Worm (Caenorhabditis elegans): ENCODE measurements around the gene B0361.9.

The B0361.9 gene

DNA sequence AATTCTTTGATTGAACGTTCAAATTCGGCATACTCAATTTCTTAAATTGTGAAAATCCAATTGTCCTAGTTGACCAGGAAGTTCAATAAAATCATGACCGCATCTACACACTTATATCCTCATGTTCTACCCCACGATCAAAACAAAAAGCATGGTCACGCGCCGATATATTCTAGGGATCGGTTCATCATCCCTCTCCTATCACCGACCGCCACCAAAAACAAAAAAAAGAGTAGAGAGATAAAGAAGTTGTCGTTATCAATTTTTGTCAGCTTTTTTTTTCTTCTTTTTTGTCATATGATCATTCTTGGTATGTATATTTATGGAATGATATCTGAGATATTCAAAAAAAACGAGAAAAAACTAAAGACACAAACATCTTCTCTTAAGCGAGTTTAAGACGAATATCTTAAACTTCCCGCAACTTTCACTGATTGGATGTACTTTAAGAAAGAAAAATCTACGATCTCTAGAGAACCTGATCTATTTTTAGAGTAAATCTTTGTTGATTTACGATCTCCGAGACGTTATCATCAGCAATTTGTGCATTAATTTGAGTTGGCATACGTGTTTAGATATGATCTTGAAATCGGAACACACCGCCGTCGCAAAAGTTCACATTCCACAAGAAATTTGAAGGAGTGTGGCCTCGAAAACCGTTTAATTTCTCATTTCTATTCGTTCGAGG, 5.7 kb upstream of the B0361.9 start:
- TF ChIP-seq drap-1 (GFP tag; optimal IDR thresholded peaks at IDR 0.05) (no peak), elt-1 (tag; optimal IDR thresholded peaks at IDR 0.05; ENCODE audit: borderline replicate concordance, insufficient read depth) (peak; percentile 44)

DNA sequence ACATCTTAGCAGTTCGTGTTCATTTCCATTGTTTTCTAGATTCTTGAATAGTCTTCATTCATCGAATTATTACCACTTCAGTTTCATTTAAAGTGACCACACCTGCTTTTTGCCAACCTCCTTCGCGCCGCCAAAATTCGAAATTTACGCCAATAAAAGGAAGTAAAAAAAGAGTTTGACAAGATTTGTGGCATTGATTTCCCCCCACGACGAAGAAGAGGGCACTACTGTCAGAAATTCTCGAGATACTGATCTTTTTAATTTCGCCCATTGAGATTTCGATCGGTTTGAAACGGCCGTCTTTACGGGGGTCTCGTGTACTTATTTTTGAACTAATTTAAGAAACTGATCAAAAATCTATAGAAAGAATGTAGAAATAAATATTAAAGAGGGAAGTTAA, 2.2 kb upstream of the B0361.9 start:
- TF ChIP-seq flh-1 (GFP tag; optimal IDR thresholded peaks at IDR 0.05) (no peak), mep-1 (tag; optimal IDR thresholded peaks at IDR 0.05) (no peak), mab-5 (tag; optimal IDR thresholded peaks at IDR 0.05) (no peak), blmp-1 (tag; optimal IDR thresholded peaks at IDR 0.05) (no peak), bed-3 (GFP tag; optimal IDR thresholded peaks at IDR 0.05) (no peak), sptf-1 (tag; optimal IDR thresholded peaks at IDR 0.05) (no peak), unc-62 (GFP tag; optimal IDR thresholded peaks at IDR 0.05) (no peak), lin-13 (tag; optimal IDR thresholded peaks at IDR 0.05) (no peak), unc-120 (tag; optimal IDR thresholded peaks at IDR 0.05; ENCODE audit: poor library complexity, severe bottlenecking) (no peak), nhr-76 (tag; optimal IDR thresholded peaks at IDR 0.05) (no peak), nhr-2 (tag; optimal IDR thresholded peaks at IDR 0.05) (no peak), nhr-28 (tag; optimal IDR thresholded peaks at IDR 0.05) (no peak), ceh-43 (GFP tag; optimal IDR thresholded peaks at IDR 0.05) (no peak), snpc-4 (tag; optimal IDR thresholded peaks at IDR 0.05) (no peak), ham-2 (GFP tag; optimal IDR thresholded peaks at IDR 0.05) (no peak), hlh-1 (tag; optimal IDR thresholded peaks at IDR 0.05) (no peak), drap-1 (GFP tag; optimal IDR thresholded peaks at IDR 0.05) (no peak)

DNA sequence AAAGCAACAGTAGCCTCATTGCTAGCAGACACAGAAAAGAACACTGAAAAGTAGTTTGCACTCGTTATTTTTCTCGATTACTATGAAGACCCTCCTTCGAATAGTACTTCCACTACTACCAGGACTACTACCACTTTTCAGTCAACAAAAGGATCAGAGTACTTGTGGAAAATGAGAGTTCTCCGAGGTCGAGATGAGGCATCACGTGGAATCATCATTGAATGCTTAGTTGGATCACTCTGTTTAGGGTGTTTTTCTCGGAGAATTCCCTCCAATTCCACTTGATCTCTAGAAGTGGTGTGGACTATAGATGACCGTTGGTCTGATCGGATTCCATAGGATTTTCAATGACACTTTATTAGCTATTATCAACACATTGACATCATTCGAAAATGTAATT, 1.3 kb upstream of the B0361.9 start:
- TF ChIP-seq ces-1 (GFP tag; optimal IDR thresholded peaks at IDR 0.05) (no peak), ztf-11 (tag; optimal IDR thresholded peaks at IDR 0.05) (no peak), mls-2 (tag; optimal IDR thresholded peaks at IDR 0.05) (no peak), nhr-12 (tag; optimal IDR thresholded peaks at IDR 0.05) (no peak), mep-1 (tag; optimal IDR thresholded peaks at IDR 0.05) (no peak), blmp-1 (tag; optimal IDR thresholded peaks at IDR 0.05) (no peak), flh-1 (GFP tag; optimal IDR thresholded peaks at IDR 0.05) (no peak), unc-39 (tag; optimal IDR thresholded peaks at IDR 0.05) (no peak), ceh-39 (tag; optimal IDR thresholded peaks at IDR 0.05) (no peak), unc-62 (GFP tag; optimal IDR thresholded peaks at IDR 0.05) (no peak)

DNA sequence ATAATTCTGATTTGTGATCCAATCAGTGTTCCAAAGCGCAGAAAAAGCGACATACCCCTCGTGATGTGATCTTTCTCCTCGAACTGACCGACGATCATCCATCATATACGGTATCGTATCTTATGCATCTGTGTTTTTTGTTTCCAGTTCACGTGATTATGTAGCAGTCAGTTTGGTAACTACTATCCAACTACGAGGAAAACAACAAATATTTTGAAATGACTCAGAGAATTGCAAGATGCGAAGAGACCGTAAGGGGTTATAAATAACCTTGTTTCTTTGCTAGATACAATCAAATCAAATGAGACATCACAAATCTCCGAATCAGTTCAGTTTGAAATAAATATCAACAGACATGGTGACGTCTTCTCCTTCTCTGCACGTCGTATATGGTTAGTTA, 738 bp upstream of the B0361.9 start:
- TF ChIP-seq elt-1 (tag; optimal IDR thresholded peaks at IDR 0.05; ENCODE audit: borderline replicate concordance, insufficient read depth) (no peak), ham-2 (GFP tag; optimal IDR thresholded peaks at IDR 0.05) (no peak), ces-1 (GFP tag; optimal IDR thresholded peaks at IDR 0.05) (no peak), mls-2 (tag; optimal IDR thresholded peaks at IDR 0.05) (no peak), tbx-8 (GFP tag; optimal IDR thresholded peaks at IDR 0.05) (no peak), cnd-1 (tag; optimal IDR thresholded peaks at IDR 0.05) (no peak), ceh-39 (tag; optimal IDR thresholded peaks at IDR 0.05) (no peak), mab-5 (tag; optimal IDR thresholded peaks at IDR 0.05) (no peak)

DNA sequence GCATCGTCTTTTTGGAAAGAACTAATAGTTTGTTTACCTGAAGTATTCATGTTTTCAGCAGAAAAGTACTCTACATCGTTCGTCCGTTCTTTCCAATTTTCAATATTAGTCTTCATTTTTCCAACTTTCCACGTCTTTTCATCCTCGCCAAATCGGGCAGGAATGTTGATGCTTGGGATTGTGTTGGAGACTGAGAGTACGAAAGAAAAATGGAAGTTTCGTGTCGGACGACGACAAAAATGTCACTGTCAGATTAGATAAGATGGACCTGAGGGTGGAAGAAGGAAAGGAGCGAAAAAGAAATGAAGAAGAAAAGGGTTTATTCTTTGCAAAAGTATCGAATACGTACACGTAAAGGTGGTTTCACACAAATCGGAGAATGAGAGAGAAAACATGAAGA, 1.4 kb downstream of the B0361.9 start:
- no peak for TF ChIP-seq flh-1 (GFP tag; optimal IDR thresholded peaks at IDR 0.05)
- TF ChIP-seq hlh-1 (tag; optimal IDR thresholded peaks at IDR 0.05): no peak
- no peak for TF ChIP-seq mls-2 (tag; optimal IDR thresholded peaks at IDR 0.05)
- TF ChIP-seq unc-39 (tag; optimal IDR thresholded peaks at IDR 0.05): no peak
- no peak for TF ChIP-seq lin-32 (GFP tag; optimal IDR thresholded peaks at IDR 0.05)
- TF ChIP-seq nhr-12 (tag; optimal IDR thresholded peaks at IDR 0.05): no peak
- TF ChIP-seq cnd-1 (tag; optimal IDR thresholded peaks at IDR 0.05): no peak

DNA sequence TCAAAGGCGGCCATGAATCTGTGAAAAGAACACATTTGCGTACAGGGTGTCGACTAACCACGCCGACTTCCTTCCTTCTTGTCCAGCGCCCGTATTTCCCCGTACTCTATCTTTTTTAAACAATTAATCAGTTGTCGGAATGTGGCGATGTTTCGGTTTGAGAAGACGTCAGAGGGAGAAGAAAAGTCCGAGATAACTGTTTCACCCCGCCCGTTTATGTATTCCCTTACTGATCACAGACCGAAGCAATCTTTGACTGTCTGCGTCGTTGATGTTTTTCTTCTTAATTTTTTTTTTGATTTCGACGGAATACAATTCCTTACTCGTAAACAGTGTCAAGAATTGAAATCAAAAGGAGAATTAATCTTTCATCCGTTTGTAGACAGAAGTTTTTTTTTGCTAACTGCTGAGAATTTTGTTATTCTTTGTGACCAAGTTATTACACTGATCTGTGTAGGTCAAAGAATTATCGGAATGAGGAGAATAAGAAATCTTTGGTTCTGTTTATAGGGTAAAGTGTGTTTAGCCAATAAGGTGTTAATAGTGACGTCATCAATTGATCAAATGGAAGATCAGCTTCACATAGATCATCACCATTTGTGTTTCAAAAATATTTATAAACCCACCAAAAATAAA, 2.3 kb downstream of the B0361.9 start:
- TF ChIP-seq nhr-28 (tag; optimal IDR thresholded peaks at IDR 0.05) (no peak), sptf-1 (tag; optimal IDR thresholded peaks at IDR 0.05) (no peak)
